Worm (Caenorhabditis elegans): ENCODE measurements around the gene K07H8.9.

ce11 chrIV:8294650-8295049, 8.4 kb upstream of the K07H8.9 start, which contains the start of gene tbce-1:
- TF ChIP-seq unc-62 (GFP tag; optimal IDR thresholded peaks at IDR 0.05 in 1 of 2) (no peak), unc-62 (tag; optimal IDR thresholded peaks at IDR 0.05) (no peak), ceh-32 (tag; optimal IDR thresholded peaks at IDR 0.05; ENCODE audit: poor library complexity) (no peak), nhr-77 (tag; optimal IDR thresholded peaks at IDR 0.05) (no peak), fkh-10 (GFP tag; optimal IDR thresholded peaks at IDR 0.05) (no peak), nhr-237 (tag; optimal IDR thresholded peaks at IDR 0.05) (no peak), pha-4 (GFP tag; IDR thresholded peaks at IDR 0.05) (no peak), pha-4 (tag; optimal IDR thresholded peaks at IDR 0.05) (no peak), lir-3 (tag; optimal IDR thresholded peaks at IDR 0.05) (no peak), pqm-1 (tag; optimal IDR thresholded peaks at IDR 0.05) (no peak), egl-27 (tag; optimal IDR thresholded peaks at IDR 0.05) (no peak), dmd-6 (GFP tag; IDR thresholded peaks at IDR 0.05) (no peak), snpc-4 (tag; optimal IDR thresholded peaks at IDR 0.05) (no peak), nhr-76 (tag; optimal IDR thresholded peaks at IDR 0.05) (no peak), F26F4.8 (GFP tag; conservative IDR thresholded peaks at IDR 0.05) (no peak)
